Worm (Caenorhabditis elegans) whole organism, L2 larva: Measurements from ENCODE around the gene R02E12.5.

ENCODE experiments used
- C34F6.9 ChIP-seq: fragments of 150-350 bp; optimal IDR thresholded peaks from 2 replicates; lab custom pipeline; 2014; ENCODE audit warnings: missing biosample characterization, missing genetic modification characterization
- F13H6.1 ChIP-seq: sonication (generic microtip); optimal IDR thresholded peaks from 2 replicates; lab custom pipeline; 2016; ENCODE audit warnings: missing genetic modification characterization, missing compliant biosample characterization
- R02D3.7 ChIP-seq: fragments of 150-350 bp; optimal IDR thresholded peaks from 2 replicates; lab custom pipeline; 2014; ENCODE audit warnings: missing biosample characterization, missing genetic modification characterization
- Y55F3AM.14 ChIP-seq: fragments of 200-800 bp; sonication (Bioruptor generic); optimal IDR thresholded peaks from 2 replicates; lab custom pipeline; 2018; ENCODE audit warnings: mild to moderate bottlenecking, missing genetic modification characterization, missing compliant biosample characterization
- ZK546.5 ChIP-seq: sonication (generic microtip); optimal IDR thresholded peaks from 2 replicates; lab custom pipeline; 2017; ENCODE audit warnings: missing biosample characterization, missing genetic modification characterization
- alr-1 ChIP-seq: fragments of 150-350 bp; optimal IDR thresholded peaks from 2 replicates; lab custom pipeline; 2014; ENCODE audit warnings: missing biosample characterization, missing genetic modification characterization
- aly-2 ChIP-seq: fragments of 150-350 bp; optimal IDR thresholded peaks from 2 replicates; lab custom pipeline; 2014; ENCODE audit warnings: missing biosample characterization, missing genetic modification characterization
- ama-1 ChIP-seq: fragments of 150-350 bp; optimal IDR thresholded peaks from 2 replicates; lab custom pipeline; 2018; ENCODE audit warnings: inconsistent platforms
- blmp-1 ChIP-seq: sonication (generic microtip); optimal IDR thresholded peaks from 2 replicates; lab custom pipeline; 2017; ENCODE audit warnings: missing genetic modification characterization, mild to moderate bottlenecking, missing compliant biosample characterization, antibody characterized with exemption, moderate library complexity; ENCODE audit not compliant: insufficient read depth
- ceh-82 ChIP-seq: fragments of 150-350 bp; optimal IDR thresholded peaks from 2 replicates; lab custom pipeline; 2014; ENCODE audit warnings: missing biosample characterization, missing genetic modification characterization
- dmd-4 ChIP-seq: sonication (generic microtip); optimal IDR thresholded peaks from 2 replicates; lab custom pipeline; 2017; ENCODE audit warnings: missing biosample characterization, missing genetic modification characterization
- egl-27 ChIP-seq: sonication (generic microtip); optimal IDR thresholded peaks from 3 replicates; lab custom pipeline; 2017; ENCODE audit warnings: missing biosample characterization, missing genetic modification reagents, missing genetic modification characterization
- elt-1 ChIP-seq: fragments of 150-350 bp; optimal IDR thresholded peaks from 2 replicates; lab custom pipeline; 2014; ENCODE audit warnings: missing biosample characterization, missing genetic modification characterization
- elt-3 ChIP-seq: sonication (generic microtip); optimal IDR thresholded peaks from 2 replicates; lab custom pipeline; 2017; ENCODE audit warnings: missing biosample characterization, missing genetic modification characterization
- fos-1 ChIP-seq: fragments of 150-350 bp; optimal IDR thresholded peaks from 2 replicates; lab custom pipeline; 2014; ENCODE audit warnings: missing biosample characterization, missing genetic modification characterization
- lin-39 ChIP-seq: fragments of 150-350 bp; optimal IDR thresholded peaks from 2 replicates; lab custom pipeline; 2014; ENCODE audit warnings: missing biosample characterization, missing genetic modification reagents, missing genetic modification characterization
- lsy-2 ChIP-seq, 2 experiments: fragments of 150-350 bp in 1 of 2; sonication (generic microtip) in 1 of 2; optimal IDR thresholded peaks; 2 replicates each; lab custom pipeline; 2014 to 2017; ENCODE audit warnings: missing biosample characterization in 2 of 2, missing genetic modification characterization in 2 of 2
- mab-5 ChIP-seq: fragments of 150-350 bp; optimal IDR thresholded peaks from 2 replicates; lab custom pipeline; 2014; ENCODE audit warnings: missing biosample characterization, missing genetic modification characterization
- mdl-1 ChIP-seq, 2 experiments: fragments of 150-350 bp in 1 of 2; sonication (generic microtip) in 1 of 2; optimal IDR thresholded peaks; 2 replicates each; lab custom pipeline; 2017; ENCODE audit warnings: missing biosample characterization in 2 of 2, missing genetic modification characterization in 2 of 2
- nhr-10 ChIP-seq: sonication (generic microtip); optimal IDR thresholded peaks from 2 replicates; lab custom pipeline; 2017; ENCODE audit warnings: missing biosample characterization, missing genetic modification characterization
- nhr-11 ChIP-seq: fragments of 150-350 bp; optimal IDR thresholded peaks from 2 replicates; lab custom pipeline; 2014; ENCODE audit warnings: missing biosample characterization, missing genetic modification characterization
- nhr-12 ChIP-seq: fragments of 150-350 bp; optimal IDR thresholded peaks from 2 replicates; lab custom pipeline; 2014; ENCODE audit warnings: missing biosample characterization, missing genetic modification characterization
- nhr-129 ChIP-seq: fragments of 150-350 bp; optimal IDR thresholded peaks from 2 replicates; lab custom pipeline; 2014; ENCODE audit warnings: missing biosample characterization, missing genetic modification characterization
- nhr-77 ChIP-seq: fragments of 150-350 bp; optimal IDR thresholded peaks from 2 replicates; lab custom pipeline; 2014; ENCODE audit warnings: missing biosample characterization, missing genetic modification characterization
- peb-1 ChIP-seq: fragments of 150-350 bp; optimal IDR thresholded peaks from 2 replicates; lab custom pipeline; 2014; ENCODE audit warnings: missing biosample characterization, missing genetic modification characterization
- sma-9 ChIP-seq, 2 experiments: fragments of 150-350 bp in 1 of 2; sonication (generic microtip) in 1 of 2; optimal IDR thresholded peaks; 2 replicates each; lab custom pipeline; 2014 to 2016; ENCODE audit warnings: missing genetic modification characterization in 2 of 2, mild to moderate bottlenecking in 1 of 2, missing biosample characterization in 1 of 2, missing compliant biosample characterization in 1 of 2, missing genetic modification reagents in 1 of 2, moderate library complexity in 1 of 2
- unc-39 ChIP-seq: fragments of 150-350 bp; optimal IDR thresholded peaks from 2 replicates; lab custom pipeline; 2014; ENCODE audit warnings: missing biosample characterization, missing genetic modification characterization
- unc-55 ChIP-seq: fragments of 150-350 bp; sonication (generic microtip); optimal IDR thresholded peaks from 3 replicates; lab custom pipeline; 2014; ENCODE audit warnings: missing biosample characterization, missing genetic modification reagents, missing genetic modification characterization
- unc-62 ChIP-seq: fragments of 150-350 bp; optimal IDR thresholded peaks from 2 replicates; lab custom pipeline; 2014; ENCODE audit warnings: missing biosample characterization, missing genetic modification reagents, missing genetic modification characterization
- zag-1 ChIP-seq: fragments of 150-350 bp; optimal IDR thresholded peaks from 2 replicates; lab custom pipeline; 2014; ENCODE audit warnings: missing biosample characterization, missing genetic modification characterization
- ztf-1 ChIP-seq: fragments of 200-800 bp; sonication (Bioruptor generic); conservative IDR thresholded peaks from 2 replicates; pipeline ENCODE4 v1.3.6; 2022; ENCODE audit warnings: missing genetic modification characterization, missing compliant biosample characterization
- ztf-4 ChIP-seq: fragments of 150-350 bp; optimal IDR thresholded peaks from 2 replicates; lab custom pipeline; 2014; ENCODE audit warnings: missing biosample characterization, missing genetic modification characterization

The R02E12.5 gene

DNA sequence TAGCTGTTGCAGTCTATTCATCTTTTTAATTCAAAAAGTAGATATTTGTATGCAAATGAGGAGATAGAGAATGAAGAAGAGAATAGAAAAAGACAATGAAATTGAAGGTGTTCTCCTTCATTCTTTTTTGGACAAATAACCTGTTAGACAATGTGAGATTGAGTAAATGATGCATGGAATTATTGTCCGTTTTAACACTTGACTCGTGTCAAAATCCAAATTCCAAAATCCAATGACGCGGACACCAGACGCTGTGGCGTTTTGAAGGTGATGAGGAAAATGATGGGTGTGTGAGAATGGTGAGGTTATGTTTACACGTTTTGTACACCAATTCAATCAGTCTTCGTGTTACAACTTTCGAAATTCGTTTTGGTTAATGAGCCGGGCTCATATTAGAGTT, 18.0 kb upstream of the R02E12.5 start:
- TF ChIP-seq nhr-10, result no peak
- TF ChIP-seq nhr-129 (tag; lab: Kevin White, UChicago), result no peak
- no peak for TF ChIP-seq blmp-1

DNA sequence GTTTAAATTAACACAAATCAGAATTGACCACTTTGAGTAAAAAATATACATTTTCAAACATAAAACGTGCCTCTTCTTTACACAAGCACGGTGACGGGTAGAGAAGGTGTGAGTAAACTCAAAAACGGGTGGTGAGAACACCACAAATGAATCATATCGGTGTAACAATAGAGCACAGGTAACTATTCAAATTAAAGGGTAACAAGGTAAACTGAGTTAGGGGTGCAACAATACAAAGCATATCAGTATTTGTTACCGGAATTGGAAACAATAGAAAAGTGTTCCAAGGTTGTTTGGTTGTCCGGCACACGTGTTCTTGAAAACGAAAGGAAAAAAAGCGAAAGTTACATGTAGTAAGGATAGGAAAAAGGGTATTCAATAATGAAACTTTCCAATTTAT, 14.8 kb upstream of the R02E12.5 start:
- TF ChIP-seq ceh-82 (no peak), nhr-11 (tag; lab: Kevin White, UChicago) (no peak), blmp-1 (peak; percentile 62), mdl-1 (tag; optimal IDR thresholded peaks at IDR 0.05; lab: Kevin White, UChicago) (no peak), aly-2 (tag; lab: Kevin White, UChicago) (no peak), ztf-1 (GFP tag; lab: Robert Waterston, UW) (no peak)

DNA sequence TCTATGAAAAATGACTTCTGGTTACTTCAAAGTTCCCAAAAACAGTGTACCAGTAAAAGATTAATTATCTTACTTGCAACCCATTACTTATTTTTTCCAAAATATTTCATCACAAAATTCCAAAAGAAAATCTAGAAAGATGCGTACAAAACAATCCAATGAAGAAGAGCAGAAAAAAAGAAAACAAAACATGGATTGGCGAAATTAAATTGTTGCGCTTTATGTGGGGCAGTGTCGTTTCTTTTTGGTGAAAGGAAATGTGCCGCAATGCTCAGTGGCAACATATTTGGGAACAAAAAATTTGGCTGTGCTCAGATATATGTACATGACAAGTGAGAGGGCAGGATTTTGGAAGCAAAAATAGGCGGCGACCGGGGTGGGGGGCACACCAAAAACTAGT, 8.6 kb upstream of the R02E12.5 start:
- TF ChIP-seq nhr-11 (tag; lab: Kevin White, UChicago), result no peak
- no peak for TF ChIP-seq alr-1 (tag; lab: Kevin White, UChicago)
- no peak for TF ChIP-seq blmp-1
- TF ChIP-seq ztf-4 (tag; lab: Kevin White, UChicago), result no peak
- TF ChIP-seq lin-39 (tag; lab: Kevin White, UChicago), result no peak
- TF ChIP-seq nhr-77 (tag; lab: Kevin White, UChicago), result no peak
- no peak for TF ChIP-seq C34F6.9 (tag; lab: Kevin White, UChicago)
- TF ChIP-seq zag-1 (tag; lab: Kevin White, UChicago), result no peak
- no peak for TF ChIP-seq elt-1 (tag; lab: Kevin White, UChicago)

DNA sequence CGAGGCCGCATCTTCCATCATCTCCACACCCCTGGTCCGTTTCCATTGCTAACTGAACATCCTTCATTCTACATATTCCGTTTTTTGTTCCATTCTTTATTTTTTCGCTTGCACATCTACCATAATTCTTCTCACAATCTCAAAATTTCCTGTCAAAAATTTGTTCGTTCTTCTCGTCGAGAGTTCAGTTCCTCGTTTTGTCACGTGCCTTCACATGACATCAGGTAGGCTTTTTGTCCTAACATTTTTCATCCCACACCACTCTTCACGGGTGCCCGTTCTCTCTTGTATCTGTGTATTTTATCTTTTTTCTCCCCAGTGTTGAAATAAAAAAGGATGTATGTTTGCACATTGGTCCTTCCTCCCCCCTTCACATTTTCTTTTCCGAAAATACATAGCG, 6.6 kb upstream of the R02E12.5 start:
- TF ChIP-seq C34F6.9 (tag; lab: Kevin White, UChicago) (peak; percentile 12), sma-9 (GFP tag; optimal IDR thresholded peaks at IDR 0.05; lab: Kevin White, UChicago) (peak; percentile 7), sma-9 (tag; optimal IDR thresholded peaks at IDR 0.05; lab: Kevin White, UChicago) (no peak), R02D3.7 (tag; lab: Kevin White, UChicago) (no peak), nhr-129 (tag; lab: Kevin White, UChicago) (peak; percentile 2), unc-55 (GFP tag; lab: Kevin White, UChicago) (peak; percentile 5)

DNA sequence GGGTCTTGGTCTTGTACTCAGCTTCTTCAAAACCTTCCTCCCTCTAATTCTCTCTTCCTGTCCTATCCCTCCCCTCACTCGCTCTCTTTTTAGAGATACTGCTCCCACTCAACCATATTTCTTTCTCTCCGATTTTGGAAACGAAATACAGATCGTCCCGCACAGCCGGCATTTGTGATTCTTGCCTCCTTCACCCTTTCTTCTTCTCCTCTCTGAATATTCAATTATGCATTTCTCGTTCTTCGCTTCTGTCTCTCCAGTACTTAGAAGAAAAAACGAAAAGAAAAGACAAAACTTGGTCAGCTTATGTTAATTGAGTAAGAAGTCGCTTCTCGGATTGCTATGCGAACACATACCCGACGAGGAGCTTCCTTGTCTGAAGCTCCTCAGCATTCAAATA, 6.2 kb upstream of the R02E12.5 start:
- no peak for TF ChIP-seq elt-1 (tag; lab: Kevin White, UChicago)
- no peak for TF ChIP-seq F13H6.1 (tag; lab: Kevin White, UChicago)
- no peak for TF ChIP-seq zag-1 (tag; lab: Kevin White, UChicago)
- TF ChIP-seq dmd-4, result no peak
- no peak for TF ChIP-seq Y55F3AM.14 (GFP tag; lab: Kevin White, UChicago)
- no peak for TF ChIP-seq ZK546.5 (tag; lab: Kevin White, UChicago)
- TF ChIP-seq, all 48 proteins: peak for 0

DNA sequence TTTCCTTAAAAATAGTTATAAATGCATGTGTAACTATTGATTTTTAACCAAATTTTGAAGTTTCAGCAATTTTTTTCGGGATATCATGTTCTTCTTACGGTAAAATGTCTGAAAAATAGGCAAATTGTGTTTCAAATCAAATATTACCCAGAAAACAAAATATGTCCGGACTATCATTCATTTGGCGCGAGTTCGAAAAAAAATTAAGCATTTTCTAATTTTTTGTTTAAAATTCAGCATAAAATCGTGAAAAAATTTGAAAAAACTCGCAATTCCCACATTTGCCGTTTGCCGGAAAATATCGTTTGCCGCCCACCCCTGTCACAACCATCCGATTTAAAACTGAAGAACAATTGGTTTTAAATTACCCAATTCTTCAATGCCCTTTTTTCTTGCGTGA, 5.5 kb upstream of the R02E12.5 start:
- no peak for TF ChIP-seq lsy-2 (tag; optimal IDR thresholded peaks at IDR 0.05; lab: Kevin White, UChicago)
- TF ChIP-seq C34F6.9 (tag; lab: Kevin White, UChicago), result no peak
- no peak for TF ChIP-seq ZK546.5 (tag; lab: Kevin White, UChicago)
- TF ChIP-seq nhr-12 (tag; lab: Kevin White, UChicago), result no peak
- TF ChIP-seq peb-1 (tag; lab: Kevin White, UChicago), result no peak

DNA sequence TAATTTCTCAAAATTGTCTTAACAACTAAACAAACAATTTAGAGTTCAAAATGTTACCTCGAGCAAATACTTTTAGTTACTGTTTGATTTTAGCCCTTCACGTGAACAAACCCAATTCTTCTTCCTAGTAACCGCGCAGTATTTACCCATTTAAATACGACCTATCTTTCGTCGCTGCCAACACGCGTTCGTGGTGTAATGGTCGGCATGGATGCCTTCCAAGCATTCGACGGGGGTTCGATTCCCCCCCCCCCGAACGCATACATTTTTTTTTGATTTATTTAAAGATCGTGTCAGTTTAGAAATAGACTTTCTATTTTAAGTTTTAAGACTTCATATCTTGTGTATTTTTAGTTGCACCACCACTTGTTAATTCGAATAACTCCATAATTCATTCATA, 2.7 kb upstream of the R02E12.5 start:
- TF ChIP-seq ama-1 (lab: Kevin White, UChicago) (no peak), fos-1 (tag; lab: Kevin White, UChicago) (peak; percentile 21)

DNA sequence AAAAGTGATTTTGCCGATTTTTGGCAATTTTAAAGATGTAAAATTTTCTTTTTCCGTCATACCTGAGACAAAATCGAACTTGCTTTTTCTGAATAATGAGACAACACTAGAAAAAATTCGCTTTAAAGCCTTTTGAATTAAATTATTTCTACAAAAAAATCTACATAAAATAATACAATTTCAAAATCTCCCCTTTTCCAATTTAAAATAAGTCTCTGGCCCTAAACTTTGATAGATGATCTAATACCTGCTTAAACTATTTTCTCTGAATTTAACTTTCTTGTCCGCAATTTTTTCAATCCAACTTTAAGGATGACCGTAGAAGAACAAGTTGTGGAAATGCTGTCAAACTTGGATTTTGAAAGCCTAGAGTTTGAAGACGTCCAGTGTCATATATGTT, 6.1 kb downstream of the R02E12.5 start, which contains the start of gene R02E12.12:
TSS of gene R02E12.12 (plus strand) at position 301 of the 400 bp plus-strand sequence.
- TF ChIP-seq elt-1 (tag; lab: Kevin White, UChicago) (no peak), alr-1 (tag; lab: Kevin White, UChicago) (no peak), mab-5 (tag; lab: Kevin White, UChicago) (no peak), egl-27 (tag; lab: Kevin White, UChicago) (no peak), unc-62 (GFP tag; lab: Kevin White, UChicago) (no peak), peb-1 (tag; lab: Kevin White, UChicago) (no peak), unc-39 (tag; lab: Kevin White, UChicago) (no peak), elt-3 (tag; lab: Kevin White, UChicago) (no peak), dmd-4 (no peak), ztf-4 (tag; lab: Kevin White, UChicago) (no peak), nhr-10 (no peak)
